Worm (Caenorhabditis elegans) whole organism, early embryonic: ENCODE measurements around the gene moe-3.

Experiments used
- aly-1 ChIP-seq: sonication (generic microtip); optimal IDR thresholded peaks from 2 replicates; lab custom pipeline; 2016; ENCODE audit warnings: missing genetic modification characterization, missing compliant biosample characterization
- ama-1 ChIP-seq: fragments of 150-350 bp; optimal IDR thresholded peaks from 2 replicates; lab custom pipeline; 2014
- ceh-13 ChIP-seq: fragments of 200-800 bp; sonication (Bioruptor generic); optimal IDR thresholded peaks from 2 replicates; lab custom pipeline; 2018; ENCODE audit warnings: mild to moderate bottlenecking, missing genetic modification characterization, missing compliant biosample characterization
- pes-1 ChIP-seq: fragments of 200-800 bp; sonication (Bioruptor generic); IDR thresholded peaks from 2 replicates; pipeline ENCODE4 v1.3.6; 2022; ENCODE audit warnings: missing genetic modification reagents, missing genetic modification characterization, missing compliant biosample characterization

DNA sequence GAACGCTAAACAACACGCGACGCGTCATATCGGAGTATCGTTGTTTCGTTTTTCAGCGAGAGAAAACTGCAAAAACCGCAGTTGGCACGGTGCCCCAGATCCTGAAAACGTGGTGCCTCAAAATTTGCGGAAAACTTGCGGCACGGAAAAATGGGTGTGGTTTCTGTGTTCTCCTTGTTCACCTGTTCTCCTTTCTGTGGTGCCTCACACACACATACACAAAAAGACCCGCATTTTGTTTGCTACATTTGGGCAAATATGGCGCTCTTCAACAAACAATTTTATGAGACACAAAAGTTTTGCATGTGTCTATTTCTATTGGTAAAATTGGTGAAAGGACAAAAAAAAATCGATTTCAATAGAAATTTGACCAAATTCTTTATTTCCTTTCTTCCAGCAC lies 33.3 kb upstream of the moe-3 start:
- TF ChIP-seq ama-1 (lab: Kevin White, UChicago), result no peak
- no peak for TF ChIP-seq aly-1 (tag; lab: Kevin White, UChicago)
- TF ChIP-seq pes-1 (GFP tag; lab: Robert Waterston, UW), result peak; percentile 51; the same call in 1 of the 2 replicates
- TF ChIP-seq ceh-13, result no peak
